Worm (Caenorhabditis elegans): ENCODE measurements around the gene R10H10.3.

DNA sequence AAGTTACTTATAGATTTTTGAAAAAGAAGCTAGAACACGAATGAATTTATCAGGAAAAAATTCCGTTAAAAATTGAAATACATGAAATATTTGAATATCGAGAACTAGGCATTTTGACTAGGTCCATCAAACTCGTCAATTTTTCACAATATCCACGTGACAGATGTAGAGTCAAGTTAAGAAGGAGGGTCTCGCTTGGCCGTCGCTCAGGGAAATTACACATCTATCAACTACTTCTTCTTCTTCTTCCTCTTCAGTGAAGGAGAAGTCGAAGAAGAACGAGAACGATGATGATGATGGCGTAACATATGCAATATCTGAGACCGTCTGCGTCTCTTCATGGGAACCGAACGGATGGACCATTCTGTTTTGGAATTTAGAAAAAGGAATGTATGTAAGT, 31.6 kb downstream of the R10H10.3 start:
- TF ChIP-seq ceh-18 (tag; optimal IDR thresholded peaks at IDR 0.05) (no peak), K02D7.2 (tag; optimal IDR thresholded peaks at IDR 0.05) (no peak), ama-1 (optimal IDR thresholded peaks at IDR 0.05) (no peak), sdc-2 (tag; optimal IDR thresholded peaks at IDR 0.05) (no peak), pat-9 (tag; optimal IDR thresholded peaks at IDR 0.05) (no peak), zip-5 (tag; optimal IDR thresholded peaks at IDR 0.05) (no peak), tbx-2 (tag; optimal IDR thresholded peaks at IDR 0.05) (no peak), fkh-10 (GFP tag; optimal IDR thresholded peaks at IDR 0.05) (no peak)
